Fruit fly (Drosophila melanogaster) Kc167 (cell line): Measurements from ENCODE around the gene CG10973.

ENCODE experiments used
- Sin3A ChIP-seq: fragments of >200 bp; optimal IDR thresholded peaks from 2 replicates; lab custom pipeline; 2018; ENCODE audit warnings: missing external identifiers
- psq ChIP-seq: fragments of >200 bp; optimal IDR thresholded peaks from 2 replicates; lab custom pipeline; 2017; ENCODE audit warnings: missing external identifiers

DNA sequence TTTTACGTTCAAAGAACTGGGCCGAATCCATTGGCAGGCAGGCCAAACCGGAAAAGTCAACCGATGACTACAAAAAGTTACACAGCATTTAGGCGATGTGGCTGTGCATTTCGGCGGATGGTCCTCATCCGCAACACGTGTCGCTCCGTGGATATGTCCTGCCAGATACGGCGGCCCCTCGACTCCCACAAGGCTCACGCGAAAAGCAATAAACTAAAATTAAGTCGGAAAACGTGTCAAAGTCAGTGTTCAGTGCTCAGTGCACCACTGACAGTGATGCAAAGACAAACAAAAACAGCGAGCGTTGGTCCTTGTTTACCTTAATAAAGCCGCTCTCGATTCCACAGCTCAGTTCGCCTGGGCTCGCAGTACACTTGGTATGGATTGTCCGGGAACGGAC lies 25.0 kb downstream of the CG10973 start:
- TF ChIP-seq psq (lab: Kevin White, UChicago) (no peak), Sin3A (lab: Kevin White, UChicago) (no peak)
